Fruit fly (Drosophila melanogaster) whole organism, wandering third instar larva: ENCODE measurements around the gene CG15577.

Source experiments
- CG32264 ChIP-seq: fragments of 200-800 bp; sonication (Bioruptor generic); optimal IDR thresholded peaks from 2 replicates; lab custom pipeline; 2016; ENCODE audit warnings: missing biosample characterization, missing genetic modification characterization
- CG9705 ChIP-seq: fragments of 200-800 bp; sonication (Bioruptor generic); optimal IDR thresholded peaks from 2 replicates; lab custom pipeline; 2018; ENCODE audit warnings: missing biosample characterization, mild to moderate bottlenecking, missing genetic modification characterization
- Dfd ChIP-seq: fragments of >200 bp; optimal IDR thresholded peaks from 2 replicates; lab custom pipeline; 2017; ENCODE audit warnings: missing biosample characterization, missing genetic modification characterization
- GATAd ChIP-seq: sonication (Bioruptor generic); optimal IDR thresholded peaks from 2 replicates; lab custom pipeline; 2016; ENCODE audit warnings: missing biosample characterization, missing genetic modification characterization
- HLH106 ChIP-seq: fragments of 200-800 bp; optimal IDR thresholded peaks from 3 replicates; lab custom pipeline; 2019; ENCODE audit warnings: missing biosample characterization, mild to moderate bottlenecking, missing genetic modification characterization, moderate library complexity
- Hnf4 ChIP-seq: fragments of 200-800 bp; sonication (Bioruptor generic); optimal IDR thresholded peaks from 2 replicates; lab custom pipeline; 2016; ENCODE audit warnings: missing biosample characterization, mild to moderate bottlenecking, missing genetic modification characterization
- Hr83 ChIP-seq: fragments of 200-300 bp; sonication (Bioruptor generic); optimal IDR thresholded peaks from 2 replicates; lab custom pipeline; 2016; ENCODE audit warnings: missing biosample characterization, mild to moderate bottlenecking, missing genetic modification characterization, moderate library complexity; ENCODE audit not compliant: poor library complexity, severe bottlenecking
- Jra ChIP-seq: sonication (Bioruptor generic); optimal IDR thresholded peaks from 2 replicates; lab custom pipeline; 2016; ENCODE audit warnings: missing biosample characterization, missing genetic modification characterization
- Myc ChIP-seq: fragments of >200 bp; optimal IDR thresholded peaks from 2 replicates; lab custom pipeline; 2017
- N ChIP-seq: fragments of >200 bp; optimal IDR thresholded peaks from 2 replicates; lab custom pipeline; 2018; ENCODE audit warnings: missing biosample characterization, missing external identifiers, missing genetic modification characterization
- OdsH ChIP-seq: fragments of 200-800 bp; sonication (Bioruptor generic); optimal IDR thresholded peaks from 2 replicates; lab custom pipeline; 2016; ENCODE audit warnings: missing biosample characterization, mild to moderate bottlenecking, missing genetic modification characterization
- Vsx2 ChIP-seq: fragments of 200-300, 225-300 bp; sonication (Bioruptor generic); optimal IDR thresholded peaks from 2 replicates; lab custom pipeline; 2018; ENCODE audit warnings: missing biosample characterization, missing genetic modification characterization; ENCODE audit not compliant: partially characterized antibody
- br ChIP-seq: fragments of 200-800 bp; sonication (Bioruptor generic); optimal IDR thresholded peaks from 2 replicates; lab custom pipeline; 2016; ENCODE audit warnings: missing biosample characterization, missing genetic modification characterization
- dsf ChIP-seq: sonication (Bioruptor generic); optimal IDR thresholded peaks from 2 replicates; lab custom pipeline; 2016; ENCODE audit warnings: missing biosample characterization, missing genetic modification characterization, borderline replicate concordance
- foxo ChIP-seq, 2 experiments: fragments of 200-800 bp; sonication (Bioruptor generic); optimal IDR thresholded peaks; 2 replicates in 1 of 2; 3 replicates in 1 of 2; lab custom pipeline; 2016 to 2017; ENCODE audit warnings: missing biosample characterization in 2 of 2, missing genetic modification characterization in 2 of 2
- h ChIP-seq: fragments of 200-800 bp; sonication (Bioruptor generic); optimal IDR thresholded peaks from 3 replicates; lab custom pipeline; 2016; ENCODE audit warnings: missing biosample characterization, mild to moderate bottlenecking, missing genetic modification characterization
- jim ChIP-seq: fragments of 175-275, 200-325 bp; sonication (Bioruptor generic); optimal IDR thresholded peaks from 2 replicates; lab custom pipeline; 2016; ENCODE audit warnings: missing biosample characterization, mild to moderate bottlenecking, missing genetic modification characterization
- rgr ChIP-seq: fragments of 200-800 bp; sonication (Bioruptor generic); optimal IDR thresholded peaks from 3 replicates; lab custom pipeline; 2016; ENCODE audit warnings: missing biosample characterization, mild to moderate bottlenecking, missing genetic modification characterization
- tai ChIP-seq: sonication (Bioruptor generic); optimal IDR thresholded peaks from 2 replicates; lab custom pipeline; 2016; ENCODE audit warnings: missing biosample characterization, missing genetic modification characterization
- woc ChIP-seq: sonication (Bioruptor generic); optimal IDR thresholded peaks from 2 replicates; lab custom pipeline; 2016; ENCODE audit warnings: missing biosample characterization, mild to moderate bottlenecking, missing genetic modification characterization

Gene CG15577

dm6 chrX:4242726-4243125 is 34.1 kb downstream of the CG15577 start, which contains the start of gene Femcoat:
TSS of gene Femcoat (minus strand) at chrX:4242826.
- TF ChIP-seq woc (GFP tag; lab: Kevin White, UChicago) (no peak), GATAd (GFP tag; lab: Kevin White, UChicago) (no peak), Jra (GFP tag; lab: Kevin White, UChicago) (no peak), OdsH (GFP tag; lab: Kevin White, UChicago) (no peak), jim (no peak), tai (GFP tag; lab: Kevin White, UChicago) (no peak), Hnf4 (no peak), rgr (GFP tag; lab: Kevin White, UChicago) (no peak), foxo (GFP tag; optimal IDR thresholded peaks at IDR 0.05; lab: Kevin White, UChicago) (no peak), h (GFP tag; lab: Kevin White, UChicago) (no peak), CG9705 (no peak), CG32264 (GFP tag; lab: Kevin White, UChicago) (no peak), Vsx2 (GFP tag; lab: Kevin White, UChicago) (no peak), N (GFP tag; lab: Kevin White, UChicago) (no peak), Dfd (GFP tag; lab: Kevin White, UChicago) (no peak), Hr83 (no peak), dsf (no peak), HLH106 (no peak), Myc (lab: Kevin White, UChicago) (no peak)
- TF ChIP-seq, all 38 proteins: peak for 0

- TF ChIP-seq Myc (lab: Kevin White, UChicago): peak; percentile 9
- TF ChIP-seq br: no peak
Observed at dm6 chrX:4240146-4240545, 36.7 kb downstream of the CG15577 start.
